Worm (Caenorhabditis elegans) whole organism, mixed stage, embryonic: ENCODE data around the gene let-858.

Source experiments
- nhr-28 ChIP-seq: fragments of 150-350 bp; optimal IDR thresholded peaks from 2 replicates; lab custom pipeline; 2014; ENCODE audit warnings: missing biosample characterization, missing genetic modification characterization
- nhr-76 ChIP-seq: sonication (generic microtip); optimal IDR thresholded peaks from 2 replicates; lab custom pipeline; 2017; ENCODE audit warnings: missing biosample characterization, missing genetic modification characterization
- unc-62 ChIP-seq: fragments of 150-350 bp; optimal IDR thresholded peaks from 2 replicates; lab custom pipeline; 2014; ENCODE audit warnings: missing biosample characterization, missing genetic modification reagents, missing genetic modification characterization
- ztf-11 ChIP-seq: fragments of 150-350 bp; optimal IDR thresholded peaks from 2 replicates; lab custom pipeline; 2014; ENCODE audit warnings: missing biosample characterization, missing genetic modification characterization

DNA sequence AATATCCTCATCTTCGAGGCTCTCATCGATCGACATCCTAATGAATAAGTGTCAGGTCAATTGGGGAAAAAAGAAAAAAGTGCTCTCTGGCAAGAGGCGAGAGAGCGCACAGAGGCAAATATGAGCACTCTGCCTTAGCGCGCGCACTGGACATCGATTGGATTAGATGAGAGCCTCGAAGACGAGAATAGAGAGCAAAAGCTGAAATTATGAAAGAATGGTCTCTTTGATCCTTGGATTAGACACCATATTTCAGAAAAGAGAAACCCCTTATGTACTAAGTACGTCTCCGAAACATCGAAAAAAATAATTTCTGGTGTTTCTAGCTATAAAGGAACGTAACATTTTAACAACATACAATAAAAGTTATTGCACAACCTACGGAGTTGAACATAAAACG lies 33.1 kb downstream of the let-858 start, which contains the start of gene F45E10.2:
- TF ChIP-seq nhr-76 (no peak), ztf-11 (tag; lab: Kevin White, UChicago) (no peak), unc-62 (GFP tag; lab: Kevin White, UChicago) (no peak), nhr-28 (tag; lab: Kevin White, UChicago) (no peak)
